Worm (Caenorhabditis elegans): Measurements from ENCODE around the gene str-46.

str-46 gene

DNA sequence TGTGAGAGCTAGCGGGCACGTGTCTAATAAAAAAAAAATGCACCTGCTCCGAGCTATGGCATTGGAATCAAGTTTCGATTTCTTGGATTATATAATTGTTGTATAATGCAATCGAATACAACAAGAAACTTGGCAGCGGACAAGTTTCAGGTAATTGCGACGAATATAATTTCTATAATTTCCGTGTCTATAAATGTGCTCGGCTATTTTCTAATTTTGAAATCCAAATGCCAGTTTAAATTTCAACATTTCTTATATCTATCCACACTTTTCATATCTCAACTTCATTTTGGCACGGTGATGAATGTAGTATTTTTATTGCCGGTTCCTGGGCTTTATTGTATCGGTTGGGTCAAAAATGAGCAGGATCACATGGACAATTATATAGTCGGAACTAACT lies 30.0 kb upstream of the str-46 start, which contains the start of gene C31B8.16:
Gene C31B8.16, plus strand, starts transcription at position 301 of the 400 bp plus-strand sequence.
- no peak for TF ChIP-seq nhr-48 (tag; optimal IDR thresholded peaks at IDR 0.05)
- no peak for TF ChIP-seq php-3 (GFP tag; IDR thresholded peaks at IDR 0.05)

DNA sequence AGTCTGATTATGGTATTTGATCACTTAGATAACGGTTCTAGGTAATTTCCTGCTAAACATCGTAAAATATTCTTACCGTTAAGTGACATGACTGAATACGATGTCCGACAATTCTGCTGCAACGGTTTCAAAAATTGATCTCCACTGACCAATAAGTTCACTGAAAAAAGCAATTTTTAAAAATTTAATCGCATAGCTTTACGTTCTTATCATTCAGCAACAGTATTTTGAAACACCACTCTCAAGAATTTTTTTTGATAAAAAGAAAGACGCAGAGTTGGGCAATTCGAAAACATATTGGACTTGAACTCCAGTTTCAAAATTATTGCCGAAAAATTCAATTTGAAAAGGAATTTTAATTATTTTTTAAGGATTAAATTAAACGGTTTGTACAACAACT lies 27.8 kb upstream of the str-46 start, which contains the start of gene C31B8.12:
Gene C31B8.12, minus strand, starts transcription at position 101 of the 400 bp plus-strand sequence.
- no peak for TF ChIP-seq aha-1 (tag)
- no peak for TF ChIP-seq nhr-102 (tag; optimal IDR thresholded peaks at IDR 0.05)
- no peak for TF ChIP-seq daf-8 (GFP tag; IDR thresholded peaks at IDR 0.05)
- no peak for TF ChIP-seq nhr-28 (tag; optimal IDR thresholded peaks at IDR 0.05)
- no peak for TF ChIP-seq arid-1 (GFP tag; conservative IDR thresholded peaks at IDR 0.05)
- TF ChIP-seq dmd-9 (GFP tag; IDR thresholded peaks at IDR 0.05), result no peak
- no peak for TF ChIP-seq daf-12 (tag; optimal IDR thresholded peaks at IDR 0.05)
- TF ChIP-seq fos-1 (tag; optimal IDR thresholded peaks at IDR 0.05), result no peak
- TF ChIP-seq Y5F2A.4 (GFP tag; optimal IDR thresholded peaks at IDR 0.05), result no peak
- no peak for TF ChIP-seq lin-39 (tag; optimal IDR thresholded peaks at IDR 0.05)
- TF ChIP-seq nhr-42 (GFP tag; IDR thresholded peaks at IDR 0.05), result no peak
- TF ChIP-seq pha-4 (GFP tag; IDR thresholded peaks at IDR 0.05), result no peak
- TF ChIP-seq pha-4 (tag; optimal IDR thresholded peaks at IDR 0.05), result no peak
- TF ChIP-seq skn-1 (tag; optimal IDR thresholded peaks at IDR 0.05), result no peak
- TF ChIP-seq snpc-4 (tag; optimal IDR thresholded peaks at IDR 0.05), result no peak
- TF ChIP-seq spr-3 (GFP tag; optimal IDR thresholded peaks at IDR 0.05), result no peak
- TF ChIP-seq zip-2 (tag; optimal IDR thresholded peaks at IDR 0.05), result no peak

DNA sequence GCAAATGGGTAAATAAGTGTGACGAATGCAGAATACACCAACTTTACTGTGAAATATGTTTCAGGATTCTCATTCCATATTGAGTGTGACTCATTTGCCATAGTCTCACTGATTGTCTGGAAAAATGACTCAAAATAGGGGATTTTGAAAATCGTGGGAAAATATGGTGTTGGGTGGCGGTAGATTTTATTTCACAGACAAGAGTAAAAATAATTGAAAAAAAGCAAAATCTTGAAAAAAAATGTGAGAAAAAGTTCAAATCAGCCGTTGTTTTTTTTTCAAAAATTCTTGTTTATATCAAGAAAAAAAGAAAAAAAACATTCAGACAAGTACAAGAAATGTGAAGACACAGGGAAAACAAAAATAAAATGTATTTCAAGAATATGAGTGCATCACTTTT lies 22.8 kb upstream of the str-46 start, which contains the start of gene srh-38:
Gene srh-38, minus strand, starts transcription at position 101 of the 400 bp plus-strand sequence.
- TF ChIP-seq nhr-28 (tag; optimal IDR thresholded peaks at IDR 0.05) (no peak), vab-7 (GFP tag; IDR thresholded peaks at IDR 0.05) (no peak), nhr-237 (tag; optimal IDR thresholded peaks at IDR 0.05) (no peak), lir-3 (tag; optimal IDR thresholded peaks at IDR 0.05) (no peak), spr-1 (tag; optimal IDR thresholded peaks at IDR 0.05) (no peak), nhr-6 (tag; optimal IDR thresholded peaks at IDR 0.05) (no peak)

DNA sequence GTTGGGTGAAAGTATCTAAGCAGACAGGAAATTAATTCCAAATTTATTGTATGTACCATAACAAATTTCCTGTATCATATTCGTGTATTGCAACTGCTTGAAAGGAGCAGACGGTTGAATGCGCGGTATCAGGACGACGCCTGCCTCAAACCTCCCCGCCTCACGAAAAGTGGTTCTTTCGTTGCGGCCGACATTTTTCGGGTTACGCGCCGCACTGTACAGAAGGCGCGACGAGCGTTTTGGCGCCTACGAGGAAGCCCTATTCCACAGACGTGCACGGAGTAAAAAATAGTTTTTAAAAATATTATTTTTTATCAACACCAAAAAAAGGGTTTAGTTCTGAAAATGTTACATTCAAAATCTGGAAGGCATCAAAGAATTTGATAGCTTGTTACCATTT lies 20.4 kb upstream of the str-46 start:
- TF ChIP-seq nhr-77 (tag; optimal IDR thresholded peaks at IDR 0.05) (no peak), fkh-10 (GFP tag; optimal IDR thresholded peaks at IDR 0.05) (no peak), snpc-1.2 (GFP tag; IDR thresholded peaks at IDR 0.05) (0 out of 2 replicates have a peak, but pooled peaks have one; percentile 42)

DNA sequence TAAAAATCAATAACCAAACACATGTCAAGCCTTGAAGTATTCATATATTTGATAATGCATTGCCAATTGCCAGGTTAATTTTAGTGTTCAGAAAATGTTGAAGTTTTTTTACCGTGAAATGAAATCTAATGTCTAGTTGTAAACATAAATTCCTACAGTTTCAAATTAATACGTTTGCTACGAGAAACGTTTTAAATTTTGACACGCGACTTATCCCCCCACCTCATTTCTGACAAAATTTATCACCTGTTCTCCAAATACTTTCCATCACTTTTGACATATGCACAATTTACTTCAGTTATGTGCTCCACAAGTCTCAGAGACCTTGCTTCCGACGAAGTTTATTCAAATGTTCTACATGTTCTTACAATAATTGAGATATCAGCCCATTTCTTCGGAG lies 14.2 kb upstream of the str-46 start, which contains the start of gene srh-146:
Gene srh-146, plus strand, starts transcription at position 301 of the 400 bp plus-strand sequence.
- TF ChIP-seq unc-130 (GFP tag; optimal IDR thresholded peaks at IDR 0.05), result no peak
- no peak for TF ChIP-seq lsy-2 (tag; optimal IDR thresholded peaks at IDR 0.05)
- no peak for TF ChIP-seq nhr-25 (tag; optimal IDR thresholded peaks at IDR 0.05; ENCODE audit: borderline replicate concordance, insufficient read depth)
- no peak for TF ChIP-seq arid-1 (GFP tag; conservative IDR thresholded peaks at IDR 0.05)
- no peak for TF ChIP-seq zfp-3 (GFP tag; conservative IDR thresholded peaks at IDR 0.05)
- no peak for TF ChIP-seq lir-3 (tag; optimal IDR thresholded peaks at IDR 0.05)
- no peak for TF ChIP-seq egl-27 (tag; optimal IDR thresholded peaks at IDR 0.05)
- no peak for TF ChIP-seq dmd-8 (GFP tag; IDR thresholded peaks at IDR 0.05)
- no peak for TF ChIP-seq ceh-28 (tag; optimal IDR thresholded peaks at IDR 0.05)
- TF ChIP-seq snpc-4 (tag; optimal IDR thresholded peaks at IDR 0.05), result no peak
- TF ChIP-seq tag-97 (GFP tag; IDR thresholded peaks at IDR 0.05), result no peak
- TF ChIP-seq pha-4 (GFP tag; IDR thresholded peaks at IDR 0.05), result no peak
- TF ChIP-seq pha-4 (tag; optimal IDR thresholded peaks at IDR 0.05), result no peak
- TF ChIP-seq fkh-10 (GFP tag; optimal IDR thresholded peaks at IDR 0.05), result no peak
- no peak for TF ChIP-seq php-3 (GFP tag; IDR thresholded peaks at IDR 0.05)

Data from whole organism, L4 larva.